Worm (Caenorhabditis elegans) whole organism, mixed stage, embryonic: ENCODE data around the gene vha-8.

Experiments used
- M03D4.4 ChIP-seq: sonication (generic microtip); optimal IDR thresholded peaks from 2 replicates; lab custom pipeline; 2017; ENCODE audit warnings: mild to moderate bottlenecking, missing genetic modification characterization, missing compliant biosample characterization
- bed-3 ChIP-seq: fragments of 200-800 bp; sonication (Bioruptor generic); optimal IDR thresholded peaks from 3 replicates; lab custom pipeline; 2018; ENCODE audit warnings: mild to moderate bottlenecking, missing genetic modification characterization, moderate library complexity, missing compliant biosample characterization
- blmp-1 ChIP-seq: fragments of 150-350 bp; optimal IDR thresholded peaks from 2 replicates; lab custom pipeline; 2014; ENCODE audit warnings: missing biosample characterization, missing genetic modification characterization
- ceh-39 ChIP-seq: fragments of 150-350 bp; optimal IDR thresholded peaks from 2 replicates; lab custom pipeline; 2014; ENCODE audit warnings: missing biosample characterization, missing genetic modification characterization
- ceh-83 ChIP-seq: fragments of 200-800 bp; sonication (Bioruptor generic); optimal IDR thresholded peaks from 2 replicates; lab custom pipeline; 2018; ENCODE audit warnings: mild to moderate bottlenecking, missing genetic modification characterization, missing compliant biosample characterization
- ces-1 ChIP-seq: fragments of 150-350 bp; optimal IDR thresholded peaks from 2 replicates; lab custom pipeline; 2014; ENCODE audit warnings: missing biosample characterization, missing genetic modification reagents, missing genetic modification characterization
- cnd-1 ChIP-seq: fragments of 200-800 bp; sonication (Bioruptor generic); optimal IDR thresholded peaks from 2 replicates; lab custom pipeline; 2018; ENCODE audit warnings: mild to moderate bottlenecking, missing genetic modification characterization, missing compliant biosample characterization
- drap-1 ChIP-seq: fragments of 200-800 bp; sonication (Bioruptor generic); optimal IDR thresholded peaks from 3 replicates; lab custom pipeline; 2018; ENCODE audit warnings: mild to moderate bottlenecking, missing genetic modification characterization, missing compliant biosample characterization
- elt-1 ChIP-seq: sonication (generic microtip); optimal IDR thresholded peaks from 2 replicates; lab custom pipeline; 2017; ENCODE audit warnings: missing genetic modification characterization, mild to moderate bottlenecking, missing compliant biosample characterization, antibody characterized with exemption, moderate library complexity, borderline replicate concordance; ENCODE audit not compliant: insufficient read depth
- elt-3 ChIP-seq: fragments of 150-350 bp; optimal IDR thresholded peaks from 2 replicates; lab custom pipeline; 2014; ENCODE audit warnings: missing biosample characterization, missing genetic modification characterization
- flh-1 ChIP-seq: fragments of 200-800 bp; sonication (Bioruptor generic); optimal IDR thresholded peaks from 2 replicates; lab custom pipeline; 2018; ENCODE audit warnings: mild to moderate bottlenecking, missing genetic modification characterization, moderate library complexity, missing compliant biosample characterization
- ham-2 ChIP-seq: fragments of 200-800 bp; sonication (Bioruptor generic); optimal IDR thresholded peaks from 2 replicates; lab custom pipeline; 2018; ENCODE audit warnings: mild to moderate bottlenecking, missing genetic modification characterization, missing compliant biosample characterization
- hlh-1 ChIP-seq: fragments of 150-350 bp; optimal IDR thresholded peaks from 2 replicates; lab custom pipeline; 2014; ENCODE audit warnings: missing biosample characterization, missing genetic modification reagents, missing genetic modification characterization
- lin-32 ChIP-seq: fragments of 200-800 bp; sonication (Bioruptor generic); optimal IDR thresholded peaks from 2 replicates; lab custom pipeline; 2018; ENCODE audit warnings: mild to moderate bottlenecking, missing genetic modification characterization, missing compliant biosample characterization
- lsy-2 ChIP-seq: fragments of 150-350 bp; optimal IDR thresholded peaks from 2 replicates; lab custom pipeline; 2014; ENCODE audit warnings: missing biosample characterization, missing genetic modification characterization
- mab-5 ChIP-seq: fragments of 150-350 bp; optimal IDR thresholded peaks from 2 replicates; lab custom pipeline; 2014; ENCODE audit warnings: missing biosample characterization, missing genetic modification characterization
- mls-2 ChIP-seq: sonication (generic microtip); optimal IDR thresholded peaks from 2 replicates; lab custom pipeline; 2016; ENCODE audit warnings: mild to moderate bottlenecking, missing genetic modification characterization, moderate library complexity, missing compliant biosample characterization
- nhr-12 ChIP-seq: fragments of 150-350 bp; optimal IDR thresholded peaks from 2 replicates; lab custom pipeline; 2014; ENCODE audit warnings: missing biosample characterization, missing genetic modification characterization
- nhr-2 ChIP-seq: fragments of 150-350 bp; optimal IDR thresholded peaks from 2 replicates; lab custom pipeline; 2014; ENCODE audit warnings: missing biosample characterization, missing genetic modification characterization
- nhr-237 ChIP-seq: fragments of 150-350 bp; optimal IDR thresholded peaks from 2 replicates; lab custom pipeline; 2014; ENCODE audit warnings: missing biosample characterization, missing genetic modification characterization
- nhr-28 ChIP-seq: fragments of 150-350 bp; optimal IDR thresholded peaks from 2 replicates; lab custom pipeline; 2014; ENCODE audit warnings: missing biosample characterization, missing genetic modification characterization
- nhr-76 ChIP-seq: sonication (generic microtip); optimal IDR thresholded peaks from 2 replicates; lab custom pipeline; 2017; ENCODE audit warnings: missing biosample characterization, missing genetic modification characterization
- sem-2 ChIP-seq: fragments of 200-800 bp; sonication (Bioruptor generic); optimal IDR thresholded peaks from 2 replicates; lab custom pipeline; 2018; ENCODE audit warnings: mild to moderate bottlenecking, missing genetic modification characterization, missing compliant biosample characterization
- snpc-4 ChIP-seq: fragments of 150-350 bp; optimal IDR thresholded peaks from 2 replicates; lab custom pipeline; 2014; ENCODE audit warnings: missing biosample characterization, missing genetic modification characterization
- sptf-1 ChIP-seq: sonication (generic microtip); optimal IDR thresholded peaks from 2 replicates; lab custom pipeline; 2017; ENCODE audit warnings: mild to moderate bottlenecking, missing genetic modification characterization, moderate library complexity, missing compliant biosample characterization
- tbx-8 ChIP-seq: fragments of 200-800 bp; sonication (Bioruptor generic); optimal IDR thresholded peaks from 2 replicates; lab custom pipeline; 2018; ENCODE audit warnings: mild to moderate bottlenecking, missing genetic modification characterization, moderate library complexity, missing compliant biosample characterization
- unc-39 ChIP-seq: fragments of 150-350 bp; optimal IDR thresholded peaks from 2 replicates; lab custom pipeline; 2014; ENCODE audit warnings: missing biosample characterization, missing genetic modification characterization
- unc-62 ChIP-seq: fragments of 150-350 bp; optimal IDR thresholded peaks from 2 replicates; lab custom pipeline; 2014; ENCODE audit warnings: missing biosample characterization, missing genetic modification reagents, missing genetic modification characterization
- zip-8 ChIP-seq: fragments of 150-350 bp; optimal IDR thresholded peaks from 2 replicates; lab custom pipeline; 2014; ENCODE audit warnings: missing biosample characterization, missing genetic modification characterization
- ztf-11 ChIP-seq: fragments of 150-350 bp; optimal IDR thresholded peaks from 2 replicates; lab custom pipeline; 2014; ENCODE audit warnings: missing biosample characterization, missing genetic modification characterization

Gene vha-8

ce11 chrIV:6789950-6790349 lies 924 bp upstream of the vha-8 start:
- no peak for TF ChIP-seq ceh-39 (tag; lab: Kevin White, UChicago)
- no peak for TF ChIP-seq sem-2
- no peak for TF ChIP-seq lsy-2 (tag; lab: Kevin White, UChicago)

DNA sequence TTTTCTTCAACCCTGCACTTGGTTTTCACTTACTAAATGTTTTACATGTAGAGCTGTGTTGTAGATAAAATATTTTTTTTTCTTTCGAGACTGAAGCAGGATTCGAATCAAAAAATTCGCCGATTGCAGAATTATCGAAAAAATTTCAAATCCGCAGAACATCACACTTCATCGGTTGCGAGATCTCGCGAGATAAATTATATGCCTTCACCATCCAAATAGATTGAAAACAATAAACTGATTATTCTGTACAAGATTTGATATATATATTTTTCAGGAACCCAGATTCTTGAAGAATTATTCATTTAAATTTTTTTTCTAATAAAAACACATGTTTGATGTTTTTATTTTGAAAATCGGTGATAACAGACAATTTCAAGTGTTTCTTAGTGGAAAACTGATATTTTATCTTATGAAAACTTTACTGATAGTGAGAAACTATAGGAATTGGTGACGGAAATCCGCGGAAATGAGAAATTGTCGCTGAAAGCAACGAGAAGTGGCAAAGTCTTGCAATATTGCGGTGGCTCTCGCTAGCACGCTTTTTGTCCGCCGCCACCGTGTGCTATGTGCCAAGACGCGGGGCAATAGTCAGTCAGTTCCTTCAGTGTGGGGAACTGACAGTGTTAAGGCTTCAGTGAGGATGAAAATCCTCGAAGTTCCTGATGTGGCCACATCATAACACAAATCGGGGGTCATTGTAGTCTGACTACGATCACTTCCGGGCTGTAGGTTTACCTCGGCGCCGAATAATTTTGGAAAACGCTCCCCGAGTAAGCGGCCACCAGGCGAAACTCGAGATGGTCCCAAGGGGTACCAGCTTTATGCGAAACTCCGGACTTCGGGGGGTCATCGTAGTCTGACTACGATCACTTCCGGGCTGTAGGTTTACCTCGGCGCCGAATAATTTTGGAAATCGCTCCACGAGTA lies 1.8 kb downstream of the vha-8 start:
- TF ChIP-seq mab-5 (tag; lab: Kevin White, UChicago) (no peak), drap-1 (no peak), M03D4.4 (tag; lab: Kevin White, UChicago) (no peak), lsy-2 (tag; lab: Kevin White, UChicago) (no peak), elt-3 (tag; lab: Kevin White, UChicago) (no peak), ham-2 (GFP tag; lab: Kevin White, UChicago) (no peak), mls-2 (tag; lab: Kevin White, UChicago) (no peak), ceh-39 (tag; lab: Kevin White, UChicago) (no peak), nhr-237 (tag; lab: Kevin White, UChicago) (no peak), nhr-76 (tag; lab: Kevin White, UChicago) (no peak), hlh-1 (tag; lab: Kevin White, UChicago) (no peak), cnd-1 (tag; lab: Kevin White, UChicago) (no peak), flh-1 (GFP tag; lab: Kevin White, UChicago) (no peak), tbx-8 (GFP tag; lab: Kevin White, UChicago) (no peak), sptf-1 (no peak), elt-1 (tag; lab: Kevin White, UChicago) (no peak)

DNA sequence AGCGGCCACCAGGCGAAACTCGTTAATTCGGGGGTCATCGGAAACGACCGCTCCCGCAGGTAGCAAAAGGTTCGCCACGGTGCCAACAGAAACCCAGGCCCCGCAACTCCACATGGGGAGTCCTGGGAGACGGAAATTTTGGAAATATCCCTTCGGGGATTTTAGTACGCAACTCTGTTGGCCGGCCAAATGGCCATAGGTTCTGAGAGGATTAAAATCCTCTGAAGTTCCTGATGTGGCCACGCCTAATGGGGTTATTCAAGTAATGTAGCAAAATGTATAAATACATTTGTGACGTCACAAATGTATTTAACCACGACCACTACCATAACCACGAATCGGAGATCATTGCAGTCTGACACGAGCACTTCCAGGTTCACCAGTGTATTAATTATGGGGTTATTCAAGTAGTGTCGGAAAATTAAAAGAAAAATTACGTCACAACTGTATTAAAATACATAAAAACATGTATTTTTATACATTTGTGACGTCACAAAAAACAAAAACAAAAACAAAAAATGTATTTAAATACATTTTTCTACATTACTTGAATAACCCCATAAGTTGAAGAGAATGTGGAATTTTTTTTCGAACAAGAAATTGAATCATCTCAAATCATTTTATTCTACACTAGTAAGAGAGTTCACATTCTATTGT lies 2.6 kb downstream of the vha-8 start:
- TF ChIP-seq drap-1, result no peak
- TF ChIP-seq ces-1 (GFP tag; lab: Kevin White, UChicago), result peak; percentile 0
- no peak for TF ChIP-seq cnd-1 (tag; lab: Kevin White, UChicago)
- TF ChIP-seq blmp-1 (tag; lab: Kevin White, UChicago), result no peak
- TF ChIP-seq unc-62 (GFP tag; lab: Kevin White, UChicago), result no peak
- TF ChIP-seq elt-3 (tag; lab: Kevin White, UChicago), result no peak
- TF ChIP-seq unc-39, result no peak
- TF ChIP-seq elt-1 (tag; lab: Kevin White, UChicago), result no peak
- TF ChIP-seq ham-2 (GFP tag; lab: Kevin White, UChicago), result no peak
- no peak for TF ChIP-seq lin-32 (GFP tag; lab: Kevin White, UChicago)
- no peak for TF ChIP-seq nhr-28 (tag; lab: Kevin White, UChicago)
- no peak for TF ChIP-seq ceh-83 (GFP tag; lab: Kevin White, UChicago)
- no peak for TF ChIP-seq hlh-1 (tag; lab: Kevin White, UChicago)
- TF ChIP-seq nhr-237 (tag; lab: Kevin White, UChicago), result no peak
- TF ChIP-seq flh-1 (GFP tag; lab: Kevin White, UChicago), result no peak
- no peak for TF ChIP-seq lsy-2 (tag; lab: Kevin White, UChicago)
- peak; percentile 96 for TF ChIP-seq zip-8 (tag; lab: Kevin White, UChicago)
- TF ChIP-seq, all 35 proteins: peak for 2

ce11 chrIV:6795529-6795928 lies 4.7 kb downstream of the vha-8 start, which contains the start of the genes C17H12.3 and C17H12.12:
Gene C17H12.3 (minus strand): TSS chrIV:6795629.
Gene C17H12.12 (plus strand): TSS chrIV:6795924.
- TF ChIP-seq lin-32 (GFP tag; lab: Kevin White, UChicago) (no peak), unc-62 (GFP tag; lab: Kevin White, UChicago) (no peak), unc-39 (no peak), ztf-11 (tag; lab: Kevin White, UChicago) (no peak), ham-2 (GFP tag; lab: Kevin White, UChicago) (no peak), nhr-76 (tag; lab: Kevin White, UChicago) (no peak), snpc-4 (tag; lab: Kevin White, UChicago) (no peak), M03D4.4 (tag; lab: Kevin White, UChicago) (no peak), nhr-12 (tag; lab: Kevin White, UChicago) (no peak), bed-3 (no peak), nhr-2 (tag; lab: Kevin White, UChicago) (no peak), mls-2 (tag; lab: Kevin White, UChicago) (no peak), ceh-83 (GFP tag; lab: Kevin White, UChicago) (no peak)
